Fruit fly (Drosophila melanogaster) whole organism, embryonic: Measurements from ENCODE around the gene CG6006.

Experiments
- Ada2b ChIP-seq: fragments of 200-800 bp; sonication (Bioruptor generic); IDR thresholded peaks from 2 replicates; pipeline ENCODE4 v1.3.6; 2022; ENCODE audit warnings: missing biosample characterization, missing genetic modification characterization
- Asciz ChIP-seq: fragments of 200-800 bp; sonication (Bioruptor generic); optimal IDR thresholded peaks from 2 replicates; lab custom pipeline; 2017; ENCODE audit warnings: missing biosample characterization, mild to moderate bottlenecking, missing genetic modification characterization, missing genetic modification reagents
- Blimp-1 ChIP-seq: fragments of 200-800 bp; sonication (Bioruptor generic); optimal IDR thresholded peaks from 3 replicates; lab custom pipeline; 2018; ENCODE audit warnings: missing biosample characterization, missing genetic modification characterization, mild to moderate bottlenecking, moderate library complexity, missing genetic modification reagents
- CG10209 ChIP-seq: fragments of 200-800 bp; sonication (Bioruptor generic); optimal IDR thresholded peaks from 3 replicates; lab custom pipeline; 2017; ENCODE audit warnings: missing biosample characterization, mild to moderate bottlenecking, missing genetic modification characterization, missing genetic modification reagents
- CG10274 ChIP-seq: fragments of 200-800 bp; sonication (Bioruptor generic); optimal IDR thresholded peaks from 3 replicates; lab custom pipeline; 2017; ENCODE audit warnings: missing biosample characterization, mild to moderate bottlenecking, missing genetic modification characterization
- CG10543 ChIP-seq: fragments of 200-800 bp; sonication (Bioruptor generic); optimal IDR thresholded peaks from 3 replicates; lab custom pipeline; 2017; ENCODE audit warnings: missing biosample characterization, mild to moderate bottlenecking, missing genetic modification characterization, moderate library complexity
- CG12299 ChIP-seq: fragments of 200-800 bp; sonication (Bioruptor generic); optimal IDR thresholded peaks from 2 replicates; lab custom pipeline; 2018; ENCODE audit warnings: missing biosample characterization, mild to moderate bottlenecking, missing genetic modification characterization
- CG12391 ChIP-seq: fragments of 200-800 bp; sonication (Bioruptor generic); optimal IDR thresholded peaks from 3 replicates; lab custom pipeline; 2018; ENCODE audit warnings: missing biosample characterization, mild to moderate bottlenecking, missing genetic modification characterization, moderate library complexity
- CG13287 ChIP-seq: fragments of 200-800 bp; sonication (Bioruptor generic); IDR thresholded peaks from 2 replicates; pipeline ENCODE4 v1.3.6; 2022; ENCODE audit warnings: missing biosample characterization, missing genetic modification characterization; ENCODE audit not compliant: partially characterized antibody
- CG13296 ChIP-seq: fragments of 200-800 bp; sonication (Bioruptor generic); optimal IDR thresholded peaks from 3 replicates; lab custom pipeline; 2018; ENCODE audit warnings: missing biosample characterization, mild to moderate bottlenecking, missing genetic modification characterization
- CG14050 ChIP-seq: fragments of 200-800 bp; sonication (Bioruptor generic); IDR thresholded peaks from 3 replicates; pipeline ENCODE4 v1.3.6; 2022; ENCODE audit warnings: missing biosample characterization, missing genetic modification characterization
- CG15269 ChIP-seq: fragments of 200-800 bp; sonication (Bioruptor generic); optimal IDR thresholded peaks from 2 replicates; lab custom pipeline; 2018; ENCODE audit warnings: missing biosample characterization, mild to moderate bottlenecking, missing genetic modification characterization, moderate library complexity
- CG15601 ChIP-seq: fragments of 200-800 bp; sonication (Bioruptor generic); optimal IDR thresholded peaks from 3 replicates; lab custom pipeline; 2019; ENCODE audit warnings: missing biosample characterization, mild to moderate bottlenecking, missing genetic modification characterization, moderate library complexity
- CG15696 ChIP-seq: fragments of 200-800 bp; sonication (Bioruptor generic); optimal IDR thresholded peaks from 2 replicates; lab custom pipeline; 2019; ENCODE audit warnings: missing biosample characterization, mild to moderate bottlenecking, missing genetic modification characterization, moderate library complexity
- CG18011 ChIP-seq: fragments of 200-800 bp; sonication (Bioruptor generic); optimal IDR thresholded peaks from 2 replicates; lab custom pipeline; 2017; ENCODE audit warnings: missing biosample characterization, missing genetic modification characterization, mild to moderate bottlenecking, moderate library complexity, missing genotype
- CG6272 ChIP-seq: fragments of 200-800 bp; sonication (Bioruptor generic); IDR thresholded peaks from 2 replicates; pipeline ENCODE4 v1.3.6; 2022; ENCODE audit warnings: missing biosample characterization, missing genetic modification characterization
- CG8478 ChIP-seq: fragments of >200 bp; optimal IDR thresholded peaks from 2 replicates; lab custom pipeline; 2018
- CTCF ChIP-seq: fragments of 200-800 bp; sonication (Bioruptor generic); optimal IDR thresholded peaks from 2 replicates; lab custom pipeline; 2017; ENCODE audit warnings: missing biosample characterization, mild to moderate bottlenecking, missing genetic modification characterization, moderate library complexity
- Dip2 ChIP-seq: fragments of 200-800 bp; sonication (Bioruptor generic); IDR thresholded peaks from 2 replicates; pipeline ENCODE4 v1.3.6; 2022; ENCODE audit warnings: missing biosample characterization, missing genetic modification characterization
- Dll ChIP-seq: fragments of 200-800 bp; sonication (Bioruptor generic); IDR thresholded peaks from 4 replicates; pipeline ENCODE4 v1.3.6; 2022; ENCODE audit warnings: missing biosample characterization, missing genetic modification characterization; ENCODE audit not compliant: partially characterized antibody
- Ets97D ChIP-seq: fragments of 200-800 bp; sonication (Bioruptor generic); optimal IDR thresholded peaks from 3 replicates; lab custom pipeline; 2016; ENCODE audit warnings: missing biosample characterization, missing genetic modification characterization
- HLH54F ChIP-seq: fragments of 200-800 bp; sonication (Bioruptor generic); optimal IDR thresholded peaks from 3 replicates; lab custom pipeline; 2016; ENCODE audit warnings: missing biosample characterization, missing genetic modification characterization
- Hey ChIP-seq: fragments of 200-800 bp; sonication (Bioruptor generic); optimal IDR thresholded peaks from 3 replicates; lab custom pipeline; 2018; ENCODE audit warnings: missing biosample characterization, mild to moderate bottlenecking, missing genetic modification characterization
- Hr3 ChIP-seq: fragments of 200-800 bp; sonication (Bioruptor generic); optimal IDR thresholded peaks from 3 replicates; lab custom pipeline; 2016; ENCODE audit warnings: missing biosample characterization, missing genetic modification characterization
- Hr78 ChIP-seq, 2 experiments: fragments of 200-800 bp in 1 of 2; fragments of >200 bp in 1 of 2; sonication (Bioruptor generic) in 1 of 2; optimal IDR thresholded peaks; 2 replicates each; lab custom pipeline; 2017 to 2019; ENCODE audit warnings: missing biosample characterization in 2 of 2, missing genetic modification characterization in 2 of 2, mild to moderate bottlenecking in 1 of 2, moderate library complexity in 1 of 2
- Myb ChIP-seq: fragments of 200-800 bp; sonication (Bioruptor generic); optimal IDR thresholded peaks from 2 replicates; lab custom pipeline; 2016; ENCODE audit warnings: missing biosample characterization, missing genetic modification characterization
- NK7.1 ChIP-seq: fragments of 200-800 bp; sonication (Bioruptor generic); optimal IDR thresholded peaks from 3 replicates; lab custom pipeline; 2016; ENCODE audit warnings: missing biosample characterization, missing genetic modification characterization
- PHDP ChIP-seq: fragments of 200-800 bp; sonication (Bioruptor generic); optimal IDR thresholded peaks from 3 replicates; lab custom pipeline; 2018; ENCODE audit warnings: missing biosample characterization, mild to moderate bottlenecking, missing genetic modification characterization, moderate library complexity
- Poxn ChIP-seq: fragments of 200-800 bp; sonication (Bioruptor generic); IDR thresholded peaks from 2 replicates; pipeline ENCODE4 v1.3.6; 2022; ENCODE audit warnings: missing biosample characterization, missing genetic modification characterization
- croc ChIP-seq: fragments of 200-800 bp; sonication (Bioruptor generic); conservative IDR thresholded peaks from 3 replicates; pipeline ENCODE4 v1.3.6; 2022; ENCODE audit warnings: missing biosample characterization, missing genetic modification characterization
- emc ChIP-seq: fragments of 200-800 bp; sonication (Bioruptor generic); optimal IDR thresholded peaks from 2 replicates; lab custom pipeline; 2016; ENCODE audit warnings: missing biosample characterization, missing genetic modification characterization
- ewg ChIP-seq: fragments of 200-800 bp; sonication (Bioruptor generic); optimal IDR thresholded peaks from 3 replicates; lab custom pipeline; 2017; ENCODE audit warnings: mild to moderate bottlenecking, missing biosample characterization, missing genetic modification reagents, missing genetic modification characterization
- gce ChIP-seq: fragments of 200-800 bp; sonication (Bioruptor generic); IDR thresholded peaks from 3 replicates; pipeline ENCODE4 v1.3.6; 2022; ENCODE audit warnings: missing biosample characterization, missing genetic modification characterization
- insv ChIP-seq, 2 experiments: fragments of 200-800 bp; sonication (Bioruptor generic); optimal IDR thresholded peaks; 3 replicates each; lab custom pipeline; 2016 to 2018; ENCODE audit warnings: missing biosample characterization in 2 of 2, missing genetic modification characterization in 2 of 2
- jigr1 ChIP-seq: fragments of 200-800 bp; sonication (Bioruptor generic); IDR thresholded peaks from 3 replicates; pipeline ENCODE4 v1.3.6; 2022; ENCODE audit warnings: missing biosample characterization, missing genetic modification characterization
- kni ChIP-seq: fragments of 200-800 bp; sonication (Bioruptor generic); optimal IDR thresholded peaks from 3 replicates; lab custom pipeline; 2017; ENCODE audit warnings: mild to moderate bottlenecking, missing biosample characterization, missing genetic modification reagents, missing genetic modification characterization
- lab ChIP-seq: fragments of 200-800 bp; sonication (Bioruptor generic); optimal IDR thresholded peaks from 3 replicates; lab custom pipeline; 2017; ENCODE audit warnings: missing biosample characterization, missing genetic modification characterization, mild to moderate bottlenecking, moderate library complexity, missing genetic modification reagents
- mirr ChIP-seq: fragments of 200-800 bp; sonication (Bioruptor generic); optimal IDR thresholded peaks from 3 replicates; lab custom pipeline; 2018; ENCODE audit warnings: missing biosample characterization, mild to moderate bottlenecking, missing genetic modification characterization
- odd ChIP-seq: fragments of 200-800 bp; sonication (Bioruptor generic); optimal IDR thresholded peaks from 2 replicates; lab custom pipeline; 2017; ENCODE audit warnings: missing biosample characterization, mild to moderate bottlenecking, missing genetic modification characterization
- row ChIP-seq: fragments of 200-800 bp; sonication (Bioruptor generic); IDR thresholded peaks from 3 replicates; pipeline ENCODE4 v1.3.6; 2022; ENCODE audit warnings: missing biosample characterization, missing genetic modification characterization
- sc ChIP-seq, 3 experiments: fragments of >200 bp in 2 of 3; fragments of 200-800 bp in 1 of 3; sonication (Bioruptor generic) in 1 of 3; optimal IDR thresholded peaks; 2 replicates in 2 of 3; 3 replicates in 1 of 3; lab custom pipeline; 2017; ENCODE audit warnings: mild to moderate bottlenecking in 1 of 3, missing biosample characterization in 1 of 3, missing genetic modification characterization in 1 of 3, missing genetic modification reagents in 1 of 3
- schlank ChIP-seq: fragments of 200-800 bp; sonication (Bioruptor generic); optimal IDR thresholded peaks from 2 replicates; lab custom pipeline; 2018; ENCODE audit warnings: missing biosample characterization, mild to moderate bottlenecking, missing genetic modification characterization
- scrt ChIP-seq: fragments of 200-800 bp; sonication (Bioruptor generic); optimal IDR thresholded peaks from 2 replicates; lab custom pipeline; 2018; ENCODE audit warnings: missing biosample characterization, mild to moderate bottlenecking, missing genetic modification characterization, moderate library complexity
- slou ChIP-seq: fragments of 200-800 bp; sonication (Bioruptor generic); optimal IDR thresholded peaks from 3 replicates; lab custom pipeline; 2016; ENCODE audit warnings: missing biosample characterization, missing genetic modification characterization
- ssp ChIP-seq: fragments of 200-800 bp; sonication (Bioruptor generic); IDR thresholded peaks from 2 replicates; pipeline ENCODE4 v1.3.6; 2022; ENCODE audit warnings: missing biosample characterization, missing genetic modification characterization
- stc ChIP-seq: fragments of 200-800 bp; sonication (Bioruptor generic); IDR thresholded peaks from 2 replicates; pipeline ENCODE4 v1.3.6; 2022; ENCODE audit warnings: missing biosample characterization, missing genetic modification characterization
- tap ChIP-seq: fragments of 200-800 bp; optimal IDR thresholded peaks from 3 replicates; lab custom pipeline; 2019; ENCODE audit warnings: missing biosample characterization, mild to moderate bottlenecking, missing genetic modification characterization, moderate library complexity
- tup ChIP-seq: fragments of 200-800 bp; sonication (Bioruptor generic); optimal IDR thresholded peaks from 2 replicates; lab custom pipeline; 2016; ENCODE audit warnings: missing biosample characterization, mild to moderate bottlenecking, missing genetic modification characterization, moderate library complexity
- twi ChIP-seq: fragments of 200-800 bp; optimal IDR thresholded peaks from 2 replicates; lab custom pipeline; 2019; ENCODE audit warnings: missing biosample characterization, mild to moderate bottlenecking, missing genetic modification characterization, moderate library complexity

Gene CG6006

DNA sequence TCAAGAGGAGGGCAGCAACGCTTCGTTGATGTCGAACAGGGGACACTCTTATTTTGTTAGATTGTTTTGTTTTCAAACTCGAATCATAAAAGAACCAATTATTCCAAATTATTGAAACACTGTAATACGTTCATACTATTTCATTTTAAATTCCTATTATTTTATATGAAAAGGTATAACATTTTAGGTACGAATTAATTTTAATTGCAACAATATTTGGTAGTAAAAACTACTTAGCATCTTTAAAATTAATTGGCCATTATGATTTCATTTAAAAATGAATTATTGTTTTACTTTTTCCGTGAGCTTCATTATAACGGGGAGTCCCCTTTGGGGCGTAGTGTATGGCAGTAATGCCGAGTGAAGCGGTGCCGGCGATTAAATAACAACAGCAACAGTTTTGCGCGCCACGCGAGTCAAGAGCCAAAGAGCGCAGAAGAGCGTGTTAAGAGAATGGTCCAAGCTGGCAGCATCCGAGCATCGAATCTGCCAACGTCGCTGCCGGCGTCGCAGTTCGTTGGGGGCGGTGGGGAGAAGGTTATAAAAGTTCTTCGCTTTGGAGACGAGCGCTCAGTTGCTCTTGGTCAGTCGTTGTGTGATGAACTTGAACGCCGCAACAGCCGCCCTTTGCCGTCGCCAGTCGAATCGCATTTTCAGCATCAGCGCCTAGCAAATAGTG lies 2.9 kb downstream of the CG6006 start (continued):
- TF ChIP-seq Poxn (0 out of 2 replicates have a peak, but pooled peaks have one; percentile 5), Ets97D (GFP tag; lab: Kevin White, UChicago) (no peak), CG10274 (GFP tag; lab: Kevin White, UChicago) (peak; percentile 51), mirr (GFP tag; lab: Kevin White, UChicago) (no peak), tap (tag; lab: Kevin White, UChicago) (peak; percentile 22), CG13296 (GFP tag; lab: Kevin White, UChicago) (peak; percentile 36), sc (optimal IDR thresholded peaks at IDR 0.05; lab: Kevin White, UChicago) (no peak), sc (GFP tag; optimal IDR thresholded peaks at IDR 0.05; lab: Kevin White, UChicago) (no peak), NK7.1 (GFP tag; lab: Kevin White, UChicago) (no peak), Ada2b (GFP tag; lab: Robert Waterston, UW) (0 out of 2 replicates have a peak, but pooled peaks have one; percentile 10), schlank (no peak), CG13287 (GFP tag; lab: Robert Waterston, UW) (peak; percentile 58), CG15269 (tag; lab: Kevin White, UChicago) (peak; percentile 61), row (GFP tag; lab: Robert Waterston, UW) (peak; percentile 67), Dll (GFP tag; lab: Robert Waterston, UW) (0 out of 4 replicates have a peak, but pooled peaks have one; percentile 20), Myb (GFP tag; lab: Kevin White, UChicago) (no peak), twi (no peak), Dip2 (GFP tag; lab: Robert Waterston, UW) (no peak), CG15601 (tag; lab: Kevin White, UChicago) (no peak), croc (GFP tag; lab: Robert Waterston, UW) (no peak), CG10543 (GFP tag; lab: Kevin White, UChicago) (peak; percentile 72), jigr1 (GFP tag; lab: Robert Waterston, UW) (no peak), insv (GFP tag; optimal IDR thresholded peaks at IDR 0.05; lab: Kevin White, UChicago) (no peak), emc (GFP tag; lab: Kevin White, UChicago) (no peak), slou (GFP tag; lab: Kevin White, UChicago) (no peak), stc (GFP tag; lab: Robert Waterston, UW) (peak; percentile 57), HLH54F (GFP tag; lab: Kevin White, UChicago) (no peak), Hr78 (GFP tag; optimal IDR thresholded peaks at IDR 0.05; lab: Kevin White, UChicago) (no peak), lab (GFP tag; lab: Kevin White, UChicago) (peak; percentile 50), PHDP (tag; lab: Kevin White, UChicago) (peak; percentile 43), odd (GFP tag; lab: Kevin White, UChicago) (peak; percentile 16), gce (GFP tag; lab: Robert Waterston, UW) (no peak), CG14050 (GFP tag; lab: Robert Waterston, UW) (no peak), CTCF (no peak), CG15696 (tag; lab: Kevin White, UChicago) (no peak), scrt (GFP tag; lab: Kevin White, UChicago) (peak; percentile 92), tup (no peak), Blimp-1 (GFP tag; lab: Kevin White, UChicago) (no peak), CG8478 (no peak), CG12391 (peak; percentile 53), kni (GFP tag; lab: Kevin White, UChicago) (no peak), CG10209 (GFP tag; lab: Kevin White, UChicago) (peak; percentile 33), CG6272 (GFP tag; lab: Robert Waterston, UW) (no peak), Hey (tag; lab: Kevin White, UChicago) (no peak), ssp (GFP tag; lab: Robert Waterston, UW) (peak; percentile 39; the same call in 1 of the 2 replicates), CG18011 (GFP tag; lab: Kevin White, UChicago) (no peak), ewg (peak; percentile 23), CG12299 (tag; lab: Kevin White, UChicago) (no peak), Asciz (GFP tag; lab: Kevin White, UChicago) (peak; percentile 37), Hr3 (GFP tag; lab: Kevin White, UChicago) (peak; percentile 20)
